Fruit fly (Drosophila melanogaster) whole organism, prepupa: ENCODE data around the gene Trf2.

ENCODE experiments used
- CG10631 ChIP-seq: fragments of 200-800 bp; sonication (Bioruptor generic); optimal IDR thresholded peaks from 2 replicates; lab custom pipeline; 2016; ENCODE audit warnings: missing biosample characterization, missing genetic modification characterization
- CG11762 ChIP-seq: fragments of 200-800 bp; sonication (Bioruptor generic); optimal IDR thresholded peaks from 3 replicates; lab custom pipeline; 2016; ENCODE audit warnings: missing biosample characterization, missing genetic modification characterization; ENCODE audit not compliant: insufficient read depth
- CG11902 ChIP-seq: fragments of 200-800 bp; sonication (Bioruptor generic); optimal IDR thresholded peaks from 3 replicates; lab custom pipeline; 2016; ENCODE audit warnings: missing biosample characterization, missing genetic modification characterization
- CG15336 ChIP-seq: fragments of 200-800 bp; sonication (Bioruptor generic); IDR thresholded peaks from 2 replicates; pipeline ENCODE4 v1.3.6; 2022; ENCODE audit warnings: missing biosample characterization, missing genetic modification characterization
- CG16779 ChIP-seq: fragments of 200-800 bp; sonication (Bioruptor generic); optimal IDR thresholded peaks from 3 replicates; lab custom pipeline; 2017; ENCODE audit warnings: missing biosample characterization, mild to moderate bottlenecking, missing genetic modification characterization
- CG3032 ChIP-seq: fragments of 200-800 bp; optimal IDR thresholded peaks from 2 replicates; lab custom pipeline; 2019; ENCODE audit warnings: missing biosample characterization, mild to moderate bottlenecking, missing genetic modification characterization, moderate library complexity
- CG31627 ChIP-seq: fragments of 200-800 bp; sonication (Bioruptor generic); optimal IDR thresholded peaks from 3 replicates; lab custom pipeline; 2016; ENCODE audit warnings: missing biosample characterization, missing genetic modification characterization
- CG32006 ChIP-seq: fragments of 200-800 bp; sonication (Bioruptor generic); optimal IDR thresholded peaks from 3 replicates; lab custom pipeline; 2017; ENCODE audit warnings: missing biosample characterization, mild to moderate bottlenecking, missing genetic modification characterization
- CG34406 ChIP-seq: fragments of 200-800 bp; sonication (Bioruptor generic); optimal IDR thresholded peaks from 3 replicates; lab custom pipeline; 2016; ENCODE audit warnings: missing biosample characterization, missing genetic modification characterization
- CG3919 ChIP-seq: fragments of 200-800 bp; sonication (Bioruptor generic); optimal IDR thresholded peaks from 3 replicates; lab custom pipeline; 2016; ENCODE audit warnings: missing biosample characterization, missing genetic modification characterization
- CG6163 ChIP-seq: fragments of 200-800 bp; sonication (Bioruptor generic); IDR thresholded peaks from 3 replicates; pipeline ENCODE4 v1.3.6; 2022; ENCODE audit warnings: missing biosample characterization, missing genetic modification characterization
- CG6276 ChIP-seq: fragments of 200-800 bp; sonication (Bioruptor generic); optimal IDR thresholded peaks from 2 replicates; lab custom pipeline; 2017; ENCODE audit warnings: missing biosample characterization, mild to moderate bottlenecking, missing genetic modification characterization
- CG6808 ChIP-seq: fragments of 200-800 bp; sonication (Bioruptor generic); optimal IDR thresholded peaks from 3 replicates; lab custom pipeline; 2017; ENCODE audit warnings: missing biosample characterization, missing genetic modification characterization, mild to moderate bottlenecking, moderate library complexity, missing genetic modification reagents
- CG6854 ChIP-seq: fragments of 200-800 bp; sonication (Bioruptor generic); optimal IDR thresholded peaks from 2 replicates; lab custom pipeline; 2017; ENCODE audit warnings: missing biosample characterization, mild to moderate bottlenecking, missing genetic modification characterization
- CG8119 ChIP-seq: fragments of 200-800 bp; sonication (Bioruptor generic); IDR thresholded peaks from 3 replicates; pipeline ENCODE4 v1.3.6; 2022; ENCODE audit warnings: missing biosample characterization, missing genetic modification characterization
- CG9139 ChIP-seq: fragments of 200-800 bp; sonication (Bioruptor generic); optimal IDR thresholded peaks from 3 replicates; lab custom pipeline; 2017; ENCODE audit warnings: missing biosample characterization, mild to moderate bottlenecking, missing genetic modification characterization
- Eip75B ChIP-seq: fragments of 200-800 bp; sonication (Bioruptor generic); optimal IDR thresholded peaks from 3 replicates; lab custom pipeline; 2016; ENCODE audit warnings: missing biosample characterization, missing genetic modification characterization
- Eip78C ChIP-seq: fragments of 200-800 bp; sonication (Bioruptor generic); peaks from one replicate; lab custom pipeline; 2016; ENCODE audit warnings: missing biosample characterization, missing genetic modification characterization
- Ets21C ChIP-seq: fragments of 200-800 bp; sonication (Bioruptor generic); optimal IDR thresholded peaks from 3 replicates; lab custom pipeline; 2016; ENCODE audit warnings: missing biosample characterization, missing genetic modification characterization
- Ets96B ChIP-seq: fragments of 200-800 bp; optimal IDR thresholded peaks from 2 replicates; lab custom pipeline; 2019; ENCODE audit warnings: missing biosample characterization, mild to moderate bottlenecking, missing genetic modification characterization, moderate library complexity
- Gug ChIP-seq: fragments of 200-800 bp; sonication (Bioruptor generic); IDR thresholded peaks from 2 replicates; pipeline ENCODE4 v1.3.6; 2022; ENCODE audit warnings: missing biosample characterization, missing genetic modification characterization
- Hr38 ChIP-seq: sonication (Bioruptor generic); optimal IDR thresholded peaks from 2 replicates; lab custom pipeline; 2016; ENCODE audit warnings: missing biosample characterization, missing genetic modification characterization
- Hr39 ChIP-seq: fragments of 200-800 bp; sonication (Bioruptor generic); optimal IDR thresholded peaks from 2 replicates; lab custom pipeline; 2016; ENCODE audit warnings: missing biosample characterization, missing genetic modification characterization
- Hr4 ChIP-seq: fragments of 200-800 bp; sonication (Bioruptor generic); optimal IDR thresholded peaks from 3 replicates; lab custom pipeline; 2016; ENCODE audit warnings: missing biosample characterization, missing genetic modification characterization
- Met ChIP-seq: fragments of 200-800 bp; sonication (Bioruptor generic); optimal IDR thresholded peaks from 3 replicates; lab custom pipeline; 2016; ENCODE audit warnings: missing biosample characterization, missing genetic modification characterization
- OdsH ChIP-seq: fragments of 200-800 bp; sonication (Bioruptor generic); optimal IDR thresholded peaks from 3 replicates; lab custom pipeline; 2016; ENCODE audit warnings: missing biosample characterization, missing genetic modification characterization
- Sox102F ChIP-seq: fragments of 200-800 bp; sonication (Bioruptor generic); optimal IDR thresholded peaks from 2 replicates; lab custom pipeline; 2016; ENCODE audit warnings: missing biosample characterization, mild to moderate bottlenecking, missing genetic modification characterization
- Sox14 ChIP-seq: fragments of 200-800 bp; sonication (Bioruptor generic); optimal IDR thresholded peaks from 3 replicates; lab custom pipeline; 2016; ENCODE audit warnings: missing biosample characterization, missing genetic modification characterization
- Sox15 ChIP-seq: fragments of 200-800 bp; sonication (Bioruptor generic); optimal IDR thresholded peaks from 3 replicates; lab custom pipeline; 2016; ENCODE audit warnings: missing biosample characterization, missing genetic modification characterization
- achi ChIP-seq: fragments of 200-800 bp; sonication (Bioruptor generic); optimal IDR thresholded peaks from 3 replicates; lab custom pipeline; 2016; ENCODE audit warnings: missing biosample characterization, missing genetic modification characterization
- acj6 ChIP-seq: fragments of 200-800 bp; sonication (Bioruptor generic); optimal IDR thresholded peaks from 3 replicates; lab custom pipeline; 2016; ENCODE audit warnings: missing biosample characterization, missing genetic modification characterization
- cyc ChIP-seq: fragments of 200-800 bp; sonication (Bioruptor generic); optimal IDR thresholded peaks from 3 replicates; lab custom pipeline; 2016; ENCODE audit warnings: missing biosample characterization, missing genetic modification characterization
- dac ChIP-seq: fragments of 200-800 bp; sonication (Bioruptor generic); optimal IDR thresholded peaks from 2 replicates; lab custom pipeline; 2017; ENCODE audit warnings: missing biosample characterization, mild to moderate bottlenecking, missing genetic modification characterization
- eg ChIP-seq: fragments of 200-800 bp; sonication (Bioruptor generic); IDR thresholded peaks from 3 replicates; pipeline ENCODE4 v1.3.6; 2022; ENCODE audit warnings: missing biosample characterization, missing genetic modification characterization
- esn ChIP-seq: fragments of 200-800 bp; sonication (Bioruptor generic); optimal IDR thresholded peaks from 2 replicates; lab custom pipeline; 2016; ENCODE audit warnings: missing biosample characterization, mild to moderate bottlenecking, missing genetic modification characterization, moderate library complexity
- fd59A ChIP-seq: fragments of 200-800 bp; sonication (Bioruptor generic); optimal IDR thresholded peaks from 2 replicates; lab custom pipeline; 2017; ENCODE audit warnings: missing biosample characterization, mild to moderate bottlenecking, missing genetic modification characterization, missing genetic modification reagents
- fd85E ChIP-seq: fragments of 200-800 bp; sonication (Bioruptor generic); optimal IDR thresholded peaks from 3 replicates; lab custom pipeline; 2016; ENCODE audit warnings: missing biosample characterization, missing genetic modification characterization
- fkh ChIP-seq: fragments of 200-800 bp; sonication (Bioruptor generic); optimal IDR thresholded peaks from 3 replicates; lab custom pipeline; 2017; ENCODE audit warnings: missing biosample characterization, mild to moderate bottlenecking, missing genetic modification characterization, moderate library complexity
- lz ChIP-seq: fragments of 200-800 bp; sonication (Bioruptor generic); optimal IDR thresholded peaks from 3 replicates; lab custom pipeline; 2016; ENCODE audit warnings: missing biosample characterization, missing genetic modification characterization
- net ChIP-seq: fragments of 200-800 bp; sonication (Bioruptor generic); optimal IDR thresholded peaks from 3 replicates; lab custom pipeline; 2016; ENCODE audit warnings: missing biosample characterization, missing genetic modification characterization
- salr ChIP-seq, 2 experiments: fragments of 200-800 bp; sonication (Bioruptor generic); optimal IDR thresholded peaks; 3 replicates each; lab custom pipeline; 2016 to 2018; ENCODE audit warnings: missing biosample characterization in 2 of 2, missing genetic modification characterization in 2 of 2, mild to moderate bottlenecking in 1 of 2
- spab ChIP-seq: fragments of 200-800 bp; sonication (Bioruptor generic); optimal IDR thresholded peaks from 2 replicates; lab custom pipeline; 2017; ENCODE audit warnings: missing biosample characterization, mild to moderate bottlenecking, missing genetic modification characterization, missing genetic modification reagents
- ss ChIP-seq, 2 experiments: fragments of 200-800 bp; sonication (Bioruptor generic); optimal IDR thresholded peaks; 2 replicates in 1 of 2; 3 replicates in 1 of 2; lab custom pipeline; 2017 to 2018; ENCODE audit warnings: mild to moderate bottlenecking in 2 of 2, missing biosample characterization in 2 of 2, missing genetic modification characterization in 2 of 2, moderate library complexity in 1 of 2
- svp ChIP-seq: fragments of 200-800 bp; sonication (Bioruptor generic); peaks from one replicate; lab custom pipeline; 2016; ENCODE audit warnings: missing biosample characterization, missing genetic modification characterization
- vri ChIP-seq: fragments of 200-800 bp; sonication (Bioruptor generic); optimal IDR thresholded peaks from 3 replicates; lab custom pipeline; 2016; ENCODE audit warnings: missing biosample characterization, mild to moderate bottlenecking, missing genetic modification characterization

The Trf2 gene

dm6 chrX:8460686-8461085, 51.6 kb downstream of the Trf2 start, which contains the start of gene CG15347:
CG15347 (minus strand) TSS chrX:8460898.
- TF ChIP-seq ss (GFP tag; optimal IDR thresholded peaks at IDR 0.05; lab: Kevin White, UChicago) (no peak), esn (GFP tag; lab: Kevin White, UChicago) (no peak), CG6808 (GFP tag; lab: Kevin White, UChicago) (no peak), Gug (GFP tag; lab: Robert Waterston, UW) (no peak), Hr39 (no peak), Eip78C (GFP tag; lab: Kevin White, UChicago) (peak; percentile 21), achi (GFP tag; lab: Kevin White, UChicago) (no peak), Hr38 (GFP tag; lab: Kevin White, UChicago) (no peak), CG32006 (no peak), eg (GFP tag; lab: Robert Waterston, UW) (no peak), vri (peak; percentile 78)
- TF ChIP-seq, all 60 proteins: peak for 2

dm6 chrX:8461147-8461546, 52.1 kb downstream of the Trf2 start, which contains the start of gene Es2:
Es2 (plus strand) TSS chrX:8461479.
- no peak for TF ChIP-seq CG9139 (GFP tag; lab: Kevin White, UChicago)
- no peak for TF ChIP-seq Ets21C (GFP tag; lab: Kevin White, UChicago)
- TF ChIP-seq Hr39, result no peak
- TF ChIP-seq Sox102F, result no peak
- TF ChIP-seq dac (GFP tag; lab: Kevin White, UChicago), result no peak
- no peak for TF ChIP-seq CG34406 (GFP tag; lab: Kevin White, UChicago)
- TF ChIP-seq CG32006, result no peak
- no peak for TF ChIP-seq net
- no peak for TF ChIP-seq Eip75B

- peak; percentile 96 for TF ChIP-seq CG8119 (GFP tag; lab: Robert Waterston, UW)
- peak; percentile 92 for TF ChIP-seq CG6808 (GFP tag; lab: Kevin White, UChicago)
- peak; percentile 94 for TF ChIP-seq CG6276 (GFP tag; lab: Kevin White, UChicago)
- TF ChIP-seq CG11762 (GFP tag; lab: Kevin White, UChicago), result peak; percentile 92
- TF ChIP-seq ss (GFP tag; optimal IDR thresholded peaks at IDR 0.05; lab: Kevin White, UChicago), result peak; percentile 92 to 96
- TF ChIP-seq fd59A (GFP tag; lab: Kevin White, UChicago), result peak; percentile 89
- peak; percentile 99 for TF ChIP-seq Eip78C (GFP tag; lab: Kevin White, UChicago)
- TF ChIP-seq lz (GFP tag; lab: Kevin White, UChicago), result peak; percentile 96
- TF ChIP-seq esn (GFP tag; lab: Kevin White, UChicago), result peak; percentile 97
- peak; percentile 86 for TF ChIP-seq dac (GFP tag; lab: Kevin White, UChicago)
- TF ChIP-seq CG16779 (tag; lab: Kevin White, UChicago), result peak; percentile 92
- peak; percentile 94 for TF ChIP-seq acj6 (GFP tag; lab: Kevin White, UChicago)
- TF ChIP-seq Gug (GFP tag; lab: Robert Waterston, UW), result peak; percentile 91
- peak; percentile 95 for TF ChIP-seq CG3919
- peak; percentile 92 for TF ChIP-seq CG31627 (GFP tag; lab: Kevin White, UChicago)
- TF ChIP-seq spab (GFP tag; lab: Kevin White, UChicago), result peak; percentile 89
- TF ChIP-seq CG32006, result peak; percentile 93
- peak; percentile 90 for TF ChIP-seq Hr4 (GFP tag; lab: Kevin White, UChicago)
- peak; percentile 98 for TF ChIP-seq svp (GFP tag; lab: Kevin White, UChicago)
- peak; percentile 93 for TF ChIP-seq OdsH (GFP tag; lab: Kevin White, UChicago)
- peak; percentile 87 for TF ChIP-seq Sox15 (GFP tag; lab: Kevin White, UChicago)
- peak; percentile 95 for TF ChIP-seq Ets96B (tag; lab: Kevin White, UChicago)
- peak; percentile 96 for TF ChIP-seq CG6163 (GFP tag; lab: Robert Waterston, UW)
- TF ChIP-seq Sox102F, result peak; percentile 94
- peak; percentile 93 for TF ChIP-seq CG6854
- peak; percentile 94 for TF ChIP-seq CG34406 (GFP tag; lab: Kevin White, UChicago)
- TF ChIP-seq CG11902 (GFP tag; lab: Kevin White, UChicago), result peak; percentile 86
- peak; percentile 96 for TF ChIP-seq eg (GFP tag; lab: Robert Waterston, UW)
- peak; percentile 95 for TF ChIP-seq net
- peak; percentile 95 for TF ChIP-seq Eip75B
- peak; percentile 95 for TF ChIP-seq CG3032 (tag; lab: Kevin White, UChicago)
- TF ChIP-seq salr (GFP tag; optimal IDR thresholded peaks at IDR 0.05; lab: Kevin White, UChicago), result peak; percentile 76 to 85
- peak; percentile 96 for TF ChIP-seq Met (GFP tag; lab: Kevin White, UChicago)
- TF ChIP-seq fkh, result no peak
- TF ChIP-seq CG10631, result peak; percentile 92
- peak; percentile 96 for TF ChIP-seq CG15336 (GFP tag; lab: Robert Waterston, UW)
- peak; percentile 93 for TF ChIP-seq vri
- TF ChIP-seq cyc, result peak; percentile 92
- peak; percentile 92 for TF ChIP-seq Sox14 (GFP tag; lab: Kevin White, UChicago)
- TF ChIP-seq fd85E (GFP tag; lab: Kevin White, UChicago), result peak; percentile 88
These were observed 55.4 kb downstream of the Trf2 start, which contains the start of gene Sptr for dm6 chrX:8464378-8465036. Sptr (minus strand) TSS chrX:8464438.
